Worm (Caenorhabditis elegans) whole organism, young adult: ENCODE results near the gene Y53F4B.51.
"Not testable (repeated sequence)": the region's sequence is repeated elsewhere in the genome, so short reads cannot be mapped to it uniquely, and the experiment has no call there.

Experiments
- B0336.3 ChIP-seq: fragments of 200-800 bp; sonication (Bioruptor generic); IDR thresholded peaks from 2 replicates; pipeline ENCODE4 v1.3.6; 2022; ENCODE audit warnings: missing genetic modification characterization, missing compliant biosample characterization
- C06A6.2 ChIP-seq: fragments of 200-800 bp; sonication (Bioruptor generic); conservative IDR thresholded peaks from 2 replicates; pipeline ENCODE4 v1.3.6; 2022; ENCODE audit warnings: missing genetic modification characterization, missing compliant biosample characterization
- F37B4.10 ChIP-seq: fragments of 200-800 bp; sonication (Bioruptor generic); IDR thresholded peaks from 2 replicates; pipeline ENCODE4 v1.3.6; 2022; ENCODE audit warnings: missing genetic modification characterization, missing compliant biosample characterization
- F39B2.1 ChIP-seq: fragments of 200-800 bp; sonication (Bioruptor generic); IDR thresholded peaks from 2 replicates; pipeline ENCODE4 v1.3.6; 2022; ENCODE audit warnings: missing genetic modification reagents, missing genetic modification characterization, missing compliant biosample characterization
- Y56A3A.18 ChIP-seq: fragments of 200-800 bp; sonication (Bioruptor generic); IDR thresholded peaks from 2 replicates; pipeline ENCODE4 v1.3.6; 2022; ENCODE audit warnings: missing genetic modification reagents, missing genetic modification characterization, missing compliant biosample characterization
- Y67H2A.10 ChIP-seq: fragments of 200-800 bp; sonication (Bioruptor generic); conservative IDR thresholded peaks from 2 replicates; pipeline ENCODE4 v1.3.6; 2022; ENCODE audit warnings: missing genetic modification reagents, missing genetic modification characterization, missing compliant biosample characterization
- atf-7 ChIP-seq: sonication (generic microtip); optimal IDR thresholded peaks from 2 replicates; lab custom pipeline; 2017; ENCODE audit warnings: mild to moderate bottlenecking, missing genetic modification characterization, missing compliant biosample characterization
- attf-5 ChIP-seq: fragments of 200-800 bp; sonication (Bioruptor generic); optimal IDR thresholded peaks from 2 replicates; lab custom pipeline; 2018; ENCODE audit warnings: mild to moderate bottlenecking, missing genetic modification characterization, missing compliant biosample characterization
- egrh-3 ChIP-seq: fragments of 200-800 bp; sonication (Bioruptor generic); IDR thresholded peaks from 2 replicates; pipeline ENCODE4 v1.3.6; 2022; ENCODE audit warnings: missing genetic modification reagents, missing genetic modification characterization, missing compliant biosample characterization
- ekl-4 ChIP-seq: fragments of 200-800 bp; sonication (Bioruptor generic); IDR thresholded peaks from 2 replicates; pipeline ENCODE4 v1.3.6; 2022; ENCODE audit warnings: missing genetic modification reagents, missing genetic modification characterization, missing compliant biosample characterization
- ets-4 ChIP-seq: fragments of 200-800 bp; sonication (Bioruptor generic); optimal IDR thresholded peaks from 2 replicates; lab custom pipeline; 2018; ENCODE audit warnings: mild to moderate bottlenecking, missing genetic modification characterization, missing compliant biosample characterization
- him-1 ChIP-seq: sonication (generic microtip); optimal IDR thresholded peaks from 2 replicates; lab custom pipeline; 2016; ENCODE audit warnings: missing genotype, missing genetic modification reagents, missing genetic modification characterization, missing compliant biosample characterization
- hlh-12 ChIP-seq: sonication (generic microtip); optimal IDR thresholded peaks from 2 replicates; lab custom pipeline; 2016; ENCODE audit warnings: missing genetic modification characterization, missing compliant biosample characterization
- hrde-1 ChIP-seq: sonication (generic microtip); optimal IDR thresholded peaks from 2 replicates; lab custom pipeline; 2016; ENCODE audit warnings: missing genetic modification characterization, mild to moderate bottlenecking, missing compliant biosample characterization, moderate library complexity, missing genotype, missing genetic modification reagents, borderline replicate concordance
- hsf-1 ChIP-seq: fragments of 200-800 bp; sonication (Bioruptor generic); IDR thresholded peaks from 2 replicates; pipeline ENCODE4 v1.3.6; 2022; ENCODE audit warnings: missing genetic modification reagents, missing genetic modification characterization, missing compliant biosample characterization
- lin-35 ChIP-seq, 3 experiments: fragments of 150-350 bp in 2 of 3; sonication (generic microtip) in 1 of 3; optimal IDR thresholded peaks; 2 replicates each; lab custom pipeline; 2014 to 2018; ENCODE audit warnings: missing biosample characterization in 3 of 3, missing genetic modification characterization in 3 of 3, missing genetic modification reagents in 3 of 3
- lin-54 ChIP-seq: fragments of 200-800 bp; sonication (Bioruptor generic); optimal IDR thresholded peaks from 2 replicates; lab custom pipeline; 2018; ENCODE audit warnings: mild to moderate bottlenecking, missing genetic modification characterization, missing compliant biosample characterization
- madf-10 ChIP-seq: sonication (generic microtip); optimal IDR thresholded peaks from 2 replicates; lab custom pipeline; 2016; ENCODE audit warnings: mild to moderate bottlenecking, missing genetic modification characterization, missing compliant biosample characterization
- madf-3 ChIP-seq: fragments of 200-800 bp; sonication (Bioruptor generic); IDR thresholded peaks from 2 replicates; pipeline ENCODE4 v1.3.6; 2022; ENCODE audit warnings: missing genetic modification reagents, missing genetic modification characterization, missing compliant biosample characterization
- nhr-179 ChIP-seq: sonication (generic microtip); optimal IDR thresholded peaks from 2 replicates; lab custom pipeline; 2016; ENCODE audit warnings: mild to moderate bottlenecking, missing genetic modification characterization, missing compliant biosample characterization
- pha-4 ChIP-seq: fragments of 150-350 bp; sonication (generic microtip); optimal IDR thresholded peaks from 2 replicates; lab custom pipeline; 2014; ENCODE audit warnings: missing biosample characterization, missing genetic modification reagents, missing genetic modification characterization
- rec-8 ChIP-seq, 2 experiments: sonication (generic microtip); optimal IDR thresholded peaks; 2 replicates each; lab custom pipeline; 2016; ENCODE audit warnings: mild to moderate bottlenecking in 2 of 2, missing genetic modification characterization in 2 of 2, missing genetic modification reagents in 2 of 2, missing genotype in 2 of 2, missing biosample characterization in 1 of 2, missing compliant biosample characterization in 1 of 2, moderate library complexity in 1 of 2
- rpc-1 ChIP-seq, 2 experiments: fragments of 150-350 bp in 1 of 2; sonication (generic microtip) in 1 of 2; optimal IDR thresholded peaks; 2 replicates each; lab custom pipeline; 2014 to 2018; ENCODE audit warnings: missing biosample characterization in 1 of 2, missing genetic modification characterization in 1 of 2, missing genetic modification reagents in 1 of 2, missing genotype in 1 of 2
- snpc-1.1 ChIP-seq: sonication (generic microtip); optimal IDR thresholded peaks from 2 replicates; lab custom pipeline; 2017; ENCODE audit warnings: missing genetic modification characterization, mild to moderate bottlenecking, missing compliant biosample characterization, antibody characterized with exemption, moderate library complexity, missing genotype, missing genetic modification reagents; ENCODE audit not compliant: insufficient read depth
- somi-1 ChIP-seq: fragments of 200-800 bp; sonication (Bioruptor generic); optimal IDR thresholded peaks from 2 replicates; lab custom pipeline; 2018; ENCODE audit warnings: mild to moderate bottlenecking, missing genetic modification characterization, missing compliant biosample characterization
- sptf-2 ChIP-seq: fragments of 200-800 bp; sonication (Bioruptor generic); optimal IDR thresholded peaks from 2 replicates; lab custom pipeline; 2018; ENCODE audit warnings: mild to moderate bottlenecking, missing genetic modification characterization, missing compliant biosample characterization
- unc-62 ChIP-seq: fragments of 150-350 bp; optimal IDR thresholded peaks from 2 replicates; lab custom pipeline; 2014; ENCODE audit warnings: missing biosample characterization, missing genetic modification reagents, missing genetic modification characterization
- ztf-22 ChIP-seq: fragments of 200-800 bp; sonication (Bioruptor generic); optimal IDR thresholded peaks from 2 replicates; lab custom pipeline; 2018; ENCODE audit warnings: mild to moderate bottlenecking, missing genetic modification characterization, moderate library complexity, missing compliant biosample characterization
- ztf-25 ChIP-seq: fragments of 200-800 bp; sonication (Bioruptor generic); IDR thresholded peaks from 2 replicates; pipeline ENCODE4 v1.3.6; 2022; ENCODE audit warnings: missing genetic modification reagents, missing genetic modification characterization, missing compliant biosample characterization
- ztf-26 ChIP-seq: sonication (generic microtip); optimal IDR thresholded peaks from 2 replicates; lab custom pipeline; 2017; ENCODE audit warnings: missing genetic modification characterization, missing compliant biosample characterization
- ztf-3 ChIP-seq: fragments of 200-800 bp; sonication (Bioruptor generic); optimal IDR thresholded peaks from 2 replicates; lab custom pipeline; 2018; ENCODE audit warnings: mild to moderate bottlenecking, missing genetic modification characterization, missing compliant biosample characterization

Gene Y53F4B.51

ce11 chrII:15004538-15004937 lies 9.7 kb downstream of the Y53F4B.51 start (continued):
- TF ChIP-seq C06A6.2 (GFP tag; lab: Robert Waterston, UW), result no peak
- peak in 1 of 3 experiments; percentile 26 for TF ChIP-seq lin-35 (GFP tag; optimal IDR thresholded peaks at IDR 0.05; lab: Kevin White, UChicago)
- TF ChIP-seq F39B2.1, result peak; percentile 84; the same call in 1 of the 2 replicates
- no peak for TF ChIP-seq somi-1 (GFP tag; lab: Kevin White, UChicago)
- peak; percentile 44 for TF ChIP-seq attf-5 (GFP tag; lab: Kevin White, UChicago)
- TF ChIP-seq ekl-4 (GFP tag; lab: Robert Waterston, UW), result peak; percentile 81
- no peak for TF ChIP-seq rec-8 (tag; optimal IDR thresholded peaks at IDR 0.05; lab: Kevin White, UChicago)
- TF ChIP-seq madf-10, result no peak

ce11 chrII:15003410-15003809 lies 10.8 kb downstream of the Y53F4B.51 start, which contains the start of gene Y53F4B.10:
TSS of gene Y53F4B.10 (minus strand) at chrII:15003510.
- TF ChIP-seq hlh-12 (tag; lab: Kevin White, UChicago) (no peak), egrh-3 (no peak), him-1 (tag; lab: Kevin White, UChicago) (no peak), nhr-179 (tag; lab: Kevin White, UChicago) (no peak), rpc-1 (optimal IDR thresholded peaks at IDR 0.05; lab: Kevin White, UChicago) (no peak), rpc-1 (tag; optimal IDR thresholded peaks at IDR 0.05; lab: Kevin White, UChicago) (no peak), B0336.3 (GFP tag; lab: Robert Waterston, UW) (no peak), F37B4.10 (GFP tag; lab: Robert Waterston, UW) (no peak), sptf-2 (no peak), unc-62 (GFP tag; lab: Kevin White, UChicago) (no peak), ztf-3 (GFP tag; lab: Kevin White, UChicago) (no peak), atf-7 (tag; lab: Kevin White, UChicago) (no peak), ztf-26 (tag; lab: Kevin White, UChicago) (no peak), madf-3 (no peak), ztf-22 (GFP tag; lab: Kevin White, UChicago) (no peak), lin-54 (GFP tag; lab: Kevin White, UChicago) (no peak), ztf-25 (GFP tag; lab: Robert Waterston, UW) (no peak), ets-4 (GFP tag; lab: Kevin White, UChicago) (no peak), C06A6.2 (GFP tag; lab: Robert Waterston, UW) (no peak), snpc-1.1 (no peak)

DNA sequence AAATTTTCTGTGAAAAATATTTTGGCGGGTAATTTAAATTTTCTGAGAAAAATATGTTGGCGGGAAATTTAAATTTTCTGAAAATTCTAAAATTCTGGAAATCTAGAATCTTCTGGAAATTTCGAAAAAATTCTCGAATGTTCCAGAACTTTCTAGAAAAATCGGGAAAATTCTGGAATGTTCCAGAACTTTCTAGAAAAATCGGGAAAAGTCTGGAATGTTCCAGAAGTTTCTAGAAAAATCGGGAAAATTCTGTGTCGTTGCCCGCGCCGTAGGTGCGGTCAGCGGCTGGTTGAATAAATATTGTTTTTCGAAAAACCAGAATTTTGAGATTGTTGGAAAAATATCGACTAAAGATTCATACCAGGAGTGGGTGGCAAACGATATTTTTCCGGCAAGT lies 13.3 kb downstream of the Y53F4B.51 start:
- peak; percentile 94 for TF ChIP-seq hsf-1 (GFP tag; lab: Robert Waterston, UW)

DNA sequence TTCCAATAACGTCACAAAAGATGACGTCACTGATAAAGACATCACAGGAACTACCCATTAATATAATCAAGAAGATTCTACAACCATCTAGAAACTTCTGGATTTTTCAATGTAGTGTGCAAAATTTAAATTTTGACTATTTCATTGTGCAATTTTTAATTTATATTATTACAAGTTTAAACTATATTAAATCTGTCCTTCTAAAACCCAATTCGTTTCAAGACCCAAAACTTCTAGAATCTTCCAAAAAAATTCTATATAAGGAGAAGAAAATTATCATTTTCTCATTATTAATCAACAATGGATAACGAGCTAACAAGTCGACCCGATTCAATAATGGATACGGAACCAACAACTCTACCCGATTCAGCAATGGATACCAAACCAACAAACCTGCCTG lies 21.6 kb downstream of the Y53F4B.51 start, which contains the start of gene Y53F4B.7:
Gene Y53F4B.7 (plus strand): TSS at position 301 of the 400 bp plus-strand sequence.
- not testable (repeated sequence) for TF ChIP-seq pha-4 (tag; lab: Kevin White, UChicago); Y56A3A.18 (GFP tag; lab: Robert Waterston, UW); hrde-1 (tag; lab: Kevin White, UChicago)

- not testable (repeated sequence) for TF ChIP-seq Y67H2A.10 (GFP tag; lab: Robert Waterston, UW); ztf-22 (GFP tag; lab: Kevin White, UChicago); B0336.3 (GFP tag; lab: Robert Waterston, UW)
These were observed 26.1 kb downstream of the Y53F4B.51 start, which contains the start of gene Y53F4B.43 for ce11 chrII:14988171-14988570. TSS of gene Y53F4B.43 (plus strand) at chrII:14988471.
